Fruit fly (Drosophila melanogaster): Measurements from ENCODE around the gene her.

DNA sequence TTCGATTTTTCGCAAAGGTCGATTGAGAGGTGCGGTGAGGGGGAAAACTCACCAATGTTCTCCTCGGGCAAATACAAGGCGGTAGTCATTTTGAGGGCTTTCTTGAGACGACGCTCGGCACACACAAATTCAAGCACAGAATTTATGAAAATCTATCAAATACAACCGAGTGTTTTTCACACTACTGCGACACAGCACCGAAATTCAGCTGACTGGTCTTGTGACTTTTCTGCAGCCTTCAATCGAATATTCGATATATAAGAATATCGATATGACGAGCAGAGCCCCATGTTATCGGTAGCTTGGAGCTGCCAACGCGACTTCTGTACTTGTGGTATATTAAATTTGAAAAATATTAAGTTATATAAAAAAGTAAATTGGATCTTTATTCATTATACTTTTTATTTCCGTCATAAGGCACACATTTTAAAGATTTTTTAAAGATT lies 50.6 kb downstream of the her start, which contains the start of gene VhaSFD:
- no peak for TF ChIP-seq CG8478 (optimal IDR thresholded peaks at IDR 0.05)
- no peak for TF ChIP-seq CTCF (optimal IDR thresholded peaks at IDR 0.05)

Measured in S2 (cell line).